Fruit fly (Drosophila melanogaster) whole organism, embryonic: Measurements from ENCODE around the gene Fas2.

ENCODE experiments used
- BEAF-32 ChIP-seq: fragments of 200-800 bp; sonication (Bioruptor generic); optimal IDR thresholded peaks from 3 replicates; lab custom pipeline; 2017; ENCODE audit warnings: missing biosample characterization, missing genetic modification characterization, mild to moderate bottlenecking, moderate library complexity, missing genetic modification reagents
- BtbVII ChIP-seq: fragments of 200-800 bp; sonication (Bioruptor generic); optimal IDR thresholded peaks from 3 replicates; lab custom pipeline; 2017; ENCODE audit warnings: missing biosample characterization, mild to moderate bottlenecking, missing genetic modification characterization
- CG10209 ChIP-seq: fragments of 200-800 bp; sonication (Bioruptor generic); optimal IDR thresholded peaks from 3 replicates; lab custom pipeline; 2017; ENCODE audit warnings: missing biosample characterization, mild to moderate bottlenecking, missing genetic modification characterization, missing genetic modification reagents
- CG10267 ChIP-seq: fragments of 200-800 bp; sonication (Bioruptor generic); optimal IDR thresholded peaks from 2 replicates; lab custom pipeline; 2018; ENCODE audit warnings: missing biosample characterization, mild to moderate bottlenecking, missing genetic modification characterization, moderate library complexity
- CG10274 ChIP-seq: fragments of 200-800 bp; sonication (Bioruptor generic); optimal IDR thresholded peaks from 3 replicates; lab custom pipeline; 2017; ENCODE audit warnings: missing biosample characterization, mild to moderate bottlenecking, missing genetic modification characterization
- CG10959 ChIP-seq: fragments of 200-800 bp; sonication (Bioruptor generic); IDR thresholded peaks from 2 replicates; pipeline ENCODE4 v1.3.6; 2022; ENCODE audit warnings: missing biosample characterization, missing genetic modification characterization
- CG11247 ChIP-seq: fragments of 200-800 bp; sonication (Bioruptor generic); IDR thresholded peaks from 2 replicates; pipeline ENCODE4 v1.3.6; 2022; ENCODE audit warnings: missing biosample characterization, missing genetic modification characterization
- CG11456 ChIP-seq: fragments of 200-800 bp; sonication (Bioruptor generic); IDR thresholded peaks from 3 replicates; pipeline ENCODE4 v1.3.6; 2022; ENCODE audit warnings: missing biosample characterization, missing genetic modification characterization
- CG12299 ChIP-seq: fragments of 200-800 bp; sonication (Bioruptor generic); optimal IDR thresholded peaks from 2 replicates; lab custom pipeline; 2018; ENCODE audit warnings: missing biosample characterization, mild to moderate bottlenecking, missing genetic modification characterization
- CG12659 ChIP-seq: fragments of 200-800 bp; sonication (Bioruptor generic); optimal IDR thresholded peaks from 3 replicates; lab custom pipeline; 2017; ENCODE audit warnings: mild to moderate bottlenecking, missing biosample characterization, missing genetic modification reagents, missing genetic modification characterization
- CG13775 ChIP-seq: fragments of 200-800 bp; sonication (Bioruptor generic); optimal IDR thresholded peaks from 3 replicates; lab custom pipeline; 2017; ENCODE audit warnings: missing biosample characterization, mild to moderate bottlenecking, missing genetic modification characterization
- CG14710 ChIP-seq: fragments of 200-800 bp; sonication (Bioruptor generic); optimal IDR thresholded peaks from 3 replicates; lab custom pipeline; 2019; ENCODE audit warnings: missing biosample characterization, mild to moderate bottlenecking, missing genetic modification characterization, moderate library complexity
- CG1529 ChIP-seq: fragments of 200-800 bp; sonication (Bioruptor generic); optimal IDR thresholded peaks from 3 replicates; lab custom pipeline; 2018; ENCODE audit warnings: missing biosample characterization, missing genetic modification characterization
- CG15514 ChIP-seq: fragments of 200-800 bp; sonication (Bioruptor generic); optimal IDR thresholded peaks from 3 replicates; lab custom pipeline; 2017; ENCODE audit warnings: missing biosample characterization, missing genetic modification characterization, mild to moderate bottlenecking, moderate library complexity, missing genetic modification reagents
- CG17359 ChIP-seq: fragments of 200-800 bp; sonication (Bioruptor generic); optimal IDR thresholded peaks from 3 replicates; lab custom pipeline; 2018; ENCODE audit warnings: missing biosample characterization, mild to moderate bottlenecking, missing genetic modification characterization, moderate library complexity
- CG17385 ChIP-seq: fragments of 200-800 bp; sonication (Bioruptor generic); optimal IDR thresholded peaks from 3 replicates; lab custom pipeline; 2018; ENCODE audit warnings: missing biosample characterization, mild to moderate bottlenecking, missing genetic modification characterization
- CG2116 ChIP-seq: fragments of 200-800 bp; sonication (Bioruptor generic); optimal IDR thresholded peaks from 3 replicates; lab custom pipeline; 2018; ENCODE audit warnings: missing biosample characterization, mild to moderate bottlenecking, missing genetic modification characterization
- CG2199 ChIP-seq: fragments of 200-800 bp; sonication (Bioruptor generic); IDR thresholded peaks from 3 replicates; pipeline ENCODE4 v1.3.6; 2022; ENCODE audit warnings: missing biosample characterization, missing genetic modification characterization
- CG3847 ChIP-seq: fragments of 200-800 bp; sonication (Bioruptor generic); IDR thresholded peaks from 2 replicates; pipeline ENCODE4 v1.3.6; 2022; ENCODE audit warnings: missing biosample characterization, missing genetic modification characterization
- CG3995 ChIP-seq: fragments of 200-800 bp; sonication (Bioruptor generic); optimal IDR thresholded peaks from 3 replicates; lab custom pipeline; 2016; ENCODE audit warnings: missing biosample characterization, missing genetic modification characterization
- CG4617 ChIP-seq: fragments of 200-800 bp; sonication (Bioruptor generic); optimal IDR thresholded peaks from 3 replicates; lab custom pipeline; 2016; ENCODE audit warnings: missing biosample characterization, missing genetic modification characterization, borderline replicate concordance
- CTCF ChIP-seq: fragments of 200-800 bp; sonication (Bioruptor generic); optimal IDR thresholded peaks from 2 replicates; lab custom pipeline; 2017; ENCODE audit warnings: missing biosample characterization, mild to moderate bottlenecking, missing genetic modification characterization, moderate library complexity
- Dp ChIP-seq: fragments of 200-800 bp; sonication (Bioruptor generic); optimal IDR thresholded peaks from 2 replicates; lab custom pipeline; 2018; ENCODE audit warnings: missing biosample characterization, mild to moderate bottlenecking, missing genetic modification characterization, moderate library complexity
- E2f2 ChIP-seq: fragments of 200-800 bp; sonication (Bioruptor generic); IDR thresholded peaks from 2 replicates; pipeline ENCODE4 v1.3.6; 2022; ENCODE audit warnings: missing biosample characterization, missing genetic modification characterization
- Ets97D ChIP-seq: fragments of 200-800 bp; sonication (Bioruptor generic); optimal IDR thresholded peaks from 3 replicates; lab custom pipeline; 2016; ENCODE audit warnings: missing biosample characterization, missing genetic modification characterization
- HmgZ ChIP-seq: fragments of 200-800 bp; sonication (Bioruptor generic); optimal IDR thresholded peaks from 2 replicates; lab custom pipeline; 2018; ENCODE audit warnings: missing biosample characterization, mild to moderate bottlenecking, missing genetic modification characterization
- Hmr ChIP-seq: fragments of 200-800 bp; sonication (Bioruptor generic); optimal IDR thresholded peaks from 3 replicates; lab custom pipeline; 2017; ENCODE audit warnings: mild to moderate bottlenecking, missing biosample characterization, missing genetic modification reagents, missing genetic modification characterization
- Lhr ChIP-seq: fragments of 200-800 bp; sonication (Bioruptor generic); optimal IDR thresholded peaks from 3 replicates; lab custom pipeline; 2017; ENCODE audit warnings: mild to moderate bottlenecking, missing biosample characterization, missing genetic modification reagents, missing genetic modification characterization
- MBD-R2 ChIP-seq: fragments of 200-800 bp; sonication (Bioruptor generic); IDR thresholded peaks from 2 replicates; pipeline ENCODE4 v1.3.6; 2022; ENCODE audit warnings: missing biosample characterization, missing genetic modification characterization
- Myb ChIP-seq: fragments of 200-800 bp; sonication (Bioruptor generic); optimal IDR thresholded peaks from 2 replicates; lab custom pipeline; 2016; ENCODE audit warnings: missing biosample characterization, missing genetic modification characterization
- Nf-YC ChIP-seq: fragments of 200-800 bp; optimal IDR thresholded peaks from 3 replicates; lab custom pipeline; 2019; ENCODE audit warnings: missing biosample characterization, mild to moderate bottlenecking, missing genetic modification characterization, moderate library complexity
- Sin3A ChIP-seq: fragments of >200 bp; optimal IDR thresholded peaks from 2 replicates; lab custom pipeline; 2018
- Sox100B ChIP-seq: fragments of 200-800 bp; sonication (Bioruptor generic); optimal IDR thresholded peaks from 3 replicates; lab custom pipeline; 2018; ENCODE audit warnings: missing biosample characterization, mild to moderate bottlenecking, missing genetic modification characterization
- Sry-δ ChIP-seq: fragments of 200-800 bp; sonication (Bioruptor generic); optimal IDR thresholded peaks from 2 replicates; lab custom pipeline; 2016; ENCODE audit warnings: missing biosample characterization, missing genetic modification characterization
- Trl ChIP-seq, 3 experiments: fragments of >200 bp in 2 of 3; fragments of 200-800 bp in 1 of 3; sonication (Bioruptor generic) in 1 of 3; optimal IDR thresholded peaks; 2 replicates in 1 of 3; 3 replicates in 2 of 3; lab custom pipeline; 2016 to 2017; ENCODE audit warnings: missing biosample characterization in 1 of 3, missing genetic modification characterization in 1 of 3
- YL-1 ChIP-seq: fragments of 200-800 bp; sonication (Bioruptor generic); optimal IDR thresholded peaks from 3 replicates; lab custom pipeline; 2017; ENCODE audit warnings: missing biosample characterization, mild to moderate bottlenecking, missing genetic modification characterization
- ab ChIP-seq: fragments of 200-800 bp; sonication (Bioruptor generic); optimal IDR thresholded peaks from 2 replicates; lab custom pipeline; 2016; ENCODE audit warnings: missing biosample characterization, missing genetic modification characterization
- ewg ChIP-seq: fragments of 200-800 bp; sonication (Bioruptor generic); optimal IDR thresholded peaks from 3 replicates; lab custom pipeline; 2017; ENCODE audit warnings: mild to moderate bottlenecking, missing biosample characterization, missing genetic modification reagents, missing genetic modification characterization
- gfzf ChIP-seq: fragments of 200-800 bp; sonication (Bioruptor generic); optimal IDR thresholded peaks from 2 replicates; lab custom pipeline; 2016; ENCODE audit warnings: missing biosample characterization, mild to moderate bottlenecking, missing genetic modification characterization, moderate library complexity
- her ChIP-seq: fragments of 200-800 bp; sonication (Bioruptor generic); optimal IDR thresholded peaks from 2 replicates; lab custom pipeline; 2016; ENCODE audit warnings: missing biosample characterization, missing genetic modification characterization
- hkb ChIP-seq, 2 experiments: fragments of 200-800 bp in 1 of 2; fragments of >200 bp in 1 of 2; sonication (Bioruptor generic) in 1 of 2; IDR thresholded peaks in 1 of 2; optimal IDR thresholded peaks in 1 of 2; 2 replicates each; pipeline versions ENCODE4 v1.3.6 to Lab custom; 2017 to 2022; ENCODE audit warnings: missing biosample characterization in 1 of 2, missing genetic modification characterization in 1 of 2
- pan ChIP-seq, 4 experiments: fragments of >200 bp in 3 of 4; fragments of 200-800 bp in 1 of 4; sonication (Bioruptor generic) in 1 of 4; optimal IDR thresholded peaks in 3 of 4; IDR thresholded peaks in 1 of 4; 2 replicates each; pipeline versions ENCODE4 v1.3.6 to Lab custom; 2017 to 2022; ENCODE audit warnings: missing biosample characterization in 2 of 4, missing genetic modification characterization in 2 of 4, mixed read lengths in 1 of 4
- phol ChIP-seq: fragments of 200-800 bp; sonication (Bioruptor generic); optimal IDR thresholded peaks from 3 replicates; lab custom pipeline; 2018; ENCODE audit warnings: missing biosample characterization, mild to moderate bottlenecking, missing genetic modification characterization, moderate library complexity
- pzg ChIP-seq: fragments of 200-800 bp; sonication (Bioruptor generic); optimal IDR thresholded peaks from 3 replicates; lab custom pipeline; 2018; ENCODE audit warnings: missing biosample characterization, mild to moderate bottlenecking, missing genetic modification characterization, moderate library complexity
- row ChIP-seq: fragments of 200-800 bp; sonication (Bioruptor generic); IDR thresholded peaks from 3 replicates; pipeline ENCODE4 v1.3.6; 2022; ENCODE audit warnings: missing biosample characterization, missing genetic modification characterization
- sens ChIP-seq: fragments of 200-800 bp; sonication (Bioruptor generic); peaks from one replicate; lab custom pipeline; 2016; ENCODE audit warnings: missing biosample characterization, missing genetic modification characterization
- tgo ChIP-seq: fragments of 200-800 bp; sonication (Bioruptor generic); IDR thresholded peaks from 3 replicates; pipeline ENCODE4 v1.3.6; 2022; ENCODE audit warnings: missing biosample characterization, missing genetic modification characterization
- trem ChIP-seq: fragments of 200-800 bp; optimal IDR thresholded peaks from 3 replicates; lab custom pipeline; 2019; ENCODE audit warnings: missing biosample characterization, mild to moderate bottlenecking, missing genetic modification characterization, moderate library complexity

Fas2 gene

DNA sequence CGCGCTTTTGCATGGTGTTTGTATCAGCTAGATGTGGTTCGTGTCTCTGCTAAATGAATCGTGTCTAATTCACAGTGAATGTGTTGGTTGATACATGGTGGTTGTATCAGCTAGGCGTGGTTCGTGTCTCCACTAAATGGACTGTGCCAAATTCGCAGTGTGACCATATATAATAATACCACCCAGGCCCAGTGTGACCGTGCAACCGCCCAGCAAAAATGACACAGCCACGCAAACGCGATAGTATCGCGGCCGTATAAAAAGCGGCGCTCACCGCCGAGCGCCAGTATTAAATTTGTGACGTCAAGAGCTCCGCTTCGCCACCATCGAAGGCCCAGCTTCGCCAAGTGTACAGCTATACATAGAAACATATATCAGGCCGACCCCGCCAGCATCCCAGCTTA, 100.1 kb downstream of the Fas2 start, which contains the start of gene cib (continued):
- TF ChIP-seq CG2199 (GFP tag; lab: Robert Waterston, UW): no peak

DNA sequence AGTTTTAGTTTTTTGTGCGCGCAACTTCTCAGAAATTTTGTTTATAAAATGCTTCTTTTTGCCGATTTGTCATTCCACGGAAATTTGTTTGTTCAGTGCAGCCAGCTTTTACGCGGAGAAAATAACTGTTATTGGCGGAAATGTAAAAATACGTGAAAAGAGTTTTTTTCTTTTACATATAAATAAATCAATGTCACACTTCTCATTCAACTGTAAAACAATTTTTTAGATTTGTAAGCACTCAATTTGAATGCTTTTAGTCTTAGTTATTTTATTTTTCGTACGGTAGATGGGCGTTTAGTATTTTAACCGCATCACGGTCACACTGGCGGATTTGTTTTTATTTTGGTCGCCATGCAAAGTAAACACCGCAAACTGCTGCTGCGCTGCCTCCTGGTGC, 101.8 kb downstream of the Fas2 start, which contains the start of the genes Xpac and brn:
Xpac (minus strand) TSS at position 66 of the 400 bp plus-strand sequence.
brn (plus strand) TSS at position 211 of the 400 bp plus-strand sequence.
- TF ChIP-seq CG12659 (peak; percentile 43), tgo (GFP tag; lab: Robert Waterston, UW) (no peak), CG10274 (GFP tag; lab: Kevin White, UChicago) (no peak), Dp (GFP tag; lab: Kevin White, UChicago) (peak; percentile 61), sens (GFP tag; lab: Kevin White, UChicago) (peak; percentile 74), CG1529 (GFP tag; lab: Kevin White, UChicago) (no peak), CG17359 (no peak), her (GFP tag; lab: Kevin White, UChicago) (no peak), pan (optimal IDR thresholded peaks at IDR 0.05; lab: Kevin White, UChicago) (no peak), pan (GFP tag; optimal IDR thresholded peaks at IDR 0.05 in 1 of 2, IDR thresholded peaks at IDR 0.05 in 1 of 2) (no peak), Lhr (GFP tag; lab: Kevin White, UChicago) (peak; percentile 43), Trl (optimal IDR thresholded peaks at IDR 0.05; lab: Kevin White, UChicago) (no peak), Trl (GFP tag; optimal IDR thresholded peaks at IDR 0.05; lab: Kevin White, UChicago) (no peak), E2f2 (peak; percentile 63), CG14710 (tag; lab: Kevin White, UChicago) (peak; percentile 51), Ets97D (peak; percentile 55), CG10959 (GFP tag; lab: Robert Waterston, UW) (no peak), CG10267 (tag; lab: Kevin White, UChicago) (peak; percentile 18), CG17385 (peak; percentile 86), CTCF (GFP tag; lab: Kevin White, UChicago) (peak; percentile 29), YL-1 (GFP tag; lab: Kevin White, UChicago) (peak; percentile 31), ewg (peak; percentile 6), Sox100B (no peak), Sin3A (lab: Kevin White, UChicago) (peak; percentile 60), Myb (GFP tag; lab: Kevin White, UChicago) (no peak), Nf-YC (tag; lab: Kevin White, UChicago) (peak; percentile 4), CG12299 (tag; lab: Kevin White, UChicago) (no peak), CG3995 (GFP tag; lab: Kevin White, UChicago) (peak; percentile 28), BtbVII (GFP tag; lab: Kevin White, UChicago) (no peak), pzg (GFP tag; lab: Kevin White, UChicago) (peak; percentile 54), ab (GFP tag; lab: Kevin White, UChicago) (no peak), CG2116 (GFP tag; lab: Kevin White, UChicago) (peak; percentile 21), hkb (optimal IDR thresholded peaks at IDR 0.05; lab: Kevin White, UChicago) (peak; percentile 31), hkb (GFP tag; IDR thresholded peaks at IDR 0.05; lab: Robert Waterston, UW) (no peak), MBD-R2 (GFP tag; lab: Robert Waterston, UW) (peak; percentile 78), HmgZ (tag; lab: Kevin White, UChicago) (peak; percentile 33), CG11247 (no peak), CG3847 (GFP tag; lab: Robert Waterston, UW) (0 out of 2 replicates have a peak, but pooled peaks have one; percentile 6), trem (tag; lab: Kevin White, UChicago) (peak; percentile 33), CG4617 (peak; percentile 45), BEAF-32 (GFP tag; lab: Kevin White, UChicago) (peak; percentile 43), Sry-δ (peak; percentile 8), Hmr (GFP tag; lab: Kevin White, UChicago) (peak; percentile 10), CG13775 (GFP tag; lab: Kevin White, UChicago) (no peak), CG15514 (GFP tag; lab: Kevin White, UChicago) (peak; percentile 51), phol (tag; lab: Kevin White, UChicago) (peak; percentile 47), gfzf (GFP tag; lab: Kevin White, UChicago) (peak; percentile 79), row (peak; percentile 18; the same call in 1 of the 3 replicates), CG11456 (GFP tag; lab: Robert Waterston, UW) (no peak), CG10209 (GFP tag; lab: Kevin White, UChicago) (no peak)
